Fruit fly (Drosophila melanogaster) whole organism, larva: ENCODE results near the gene yl.

Experiments
- noc ChIP-seq: fragments of 200-800 bp; sonication (Bioruptor generic); optimal IDR thresholded peaks from 3 replicates; lab custom pipeline; 2019; ENCODE audit warnings: missing biosample characterization, mild to moderate bottlenecking, missing genetic modification characterization, moderate library complexity

yl gene

DNA sequence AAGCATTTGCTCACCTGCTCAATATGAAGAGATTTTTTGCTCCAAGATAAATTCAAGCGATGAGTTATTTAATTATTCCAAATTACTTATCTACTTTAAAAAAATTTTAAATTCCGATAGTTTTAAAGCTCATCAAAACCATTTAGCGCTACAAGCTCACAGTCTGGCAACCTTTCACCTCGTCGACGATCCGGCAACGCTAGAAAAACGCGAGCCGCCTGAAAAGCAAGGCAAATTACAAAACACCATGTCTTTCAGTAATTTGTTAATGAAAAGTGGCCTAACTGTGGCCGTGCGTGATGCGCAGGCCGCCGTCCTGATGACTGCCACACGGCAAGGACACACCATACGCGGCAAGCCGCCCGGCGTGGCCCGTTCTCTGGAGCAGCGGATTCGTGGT lies 33.1 kb downstream of the yl start, which contains the start of gene mRpL38:
mRpL38 (plus strand) TSS at position 197 of the 400 bp plus-strand sequence.
- TF ChIP-seq noc (tag; lab: Kevin White, UChicago), result no peak

DNA sequence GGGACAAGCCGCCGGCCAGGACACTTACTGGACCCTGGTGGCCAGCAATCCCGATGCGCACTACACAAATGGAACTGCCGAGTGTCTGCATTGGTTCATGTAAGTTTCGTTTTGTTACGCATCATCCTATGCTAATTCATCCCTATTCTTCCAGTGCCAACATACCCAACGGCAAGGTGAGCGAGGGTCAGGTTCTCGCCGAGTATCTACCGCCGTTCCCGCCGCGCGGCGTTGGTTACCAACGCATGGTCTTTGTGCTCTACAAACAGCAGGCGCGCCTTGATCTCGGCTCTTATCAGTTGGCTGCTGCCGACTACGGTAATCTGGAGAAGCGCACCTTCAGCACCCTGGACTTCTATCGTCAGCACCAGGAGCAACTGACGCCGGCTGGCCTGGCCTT lies 34.0 kb downstream of the yl start:
- no peak for TF ChIP-seq noc (tag; lab: Kevin White, UChicago)

- TF ChIP-seq noc (tag; lab: Kevin White, UChicago), result no peak
Measured at dm6 chrX:14233843-14234337, 40.9 kb downstream of the yl start, which contains the start of gene CG42271. Gene CG42271, minus strand, starts transcription at chrX:14234066.

DNA sequence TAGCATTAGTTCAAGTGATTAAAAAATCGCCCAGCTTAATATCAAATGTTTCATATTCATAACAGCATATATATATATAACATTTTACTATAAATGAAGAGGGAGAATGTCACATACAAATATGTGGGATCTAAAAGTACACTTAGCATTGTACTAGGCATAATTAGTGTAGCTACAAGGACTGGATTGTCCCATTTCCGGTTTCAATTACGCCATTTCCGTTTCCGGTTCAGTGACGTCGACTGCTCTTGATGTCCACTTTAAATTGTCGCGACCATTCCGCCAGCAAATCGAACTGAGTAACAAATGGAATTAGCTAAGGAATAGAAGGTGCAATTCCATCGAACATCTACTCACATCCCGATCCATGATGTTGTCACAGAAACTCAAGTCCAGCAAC lies 41.5 kb downstream of the yl start:
- no peak for TF ChIP-seq noc (tag; lab: Kevin White, UChicago)

DNA sequence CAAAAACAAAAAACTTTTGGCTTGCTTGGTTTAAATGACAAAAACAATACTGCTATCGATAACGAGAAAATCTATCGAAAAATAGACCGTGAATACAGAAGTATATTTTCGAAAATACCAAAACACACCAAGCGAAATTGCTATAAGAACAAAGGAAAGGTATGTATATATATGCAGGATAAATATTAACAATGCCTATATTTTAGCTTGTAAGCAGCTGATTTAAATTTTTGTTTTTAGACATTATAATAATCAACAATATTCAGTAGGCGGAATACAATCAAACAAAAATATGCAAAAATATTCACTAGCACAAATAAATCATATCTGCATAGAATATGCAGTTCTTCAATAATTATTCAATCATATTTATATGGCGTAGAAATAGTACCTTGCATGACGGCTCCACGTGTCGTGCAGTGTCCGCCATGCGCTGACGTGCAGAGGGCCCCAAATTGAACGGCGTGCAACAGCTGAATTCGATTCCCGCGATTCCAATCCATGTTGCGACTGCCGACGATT lies 44.9 kb downstream of the yl start, which contains the start of the genes Fbxl4 and Dus2:
Fbxl4 (minus strand) TSS at position 51 of the 522 bp plus-strand sequence.
Dus2 (plus strand) TSS at position 116 of the 522 bp plus-strand sequence.
- peak; percentile 88 for TF ChIP-seq noc (tag; lab: Kevin White, UChicago)

DNA sequence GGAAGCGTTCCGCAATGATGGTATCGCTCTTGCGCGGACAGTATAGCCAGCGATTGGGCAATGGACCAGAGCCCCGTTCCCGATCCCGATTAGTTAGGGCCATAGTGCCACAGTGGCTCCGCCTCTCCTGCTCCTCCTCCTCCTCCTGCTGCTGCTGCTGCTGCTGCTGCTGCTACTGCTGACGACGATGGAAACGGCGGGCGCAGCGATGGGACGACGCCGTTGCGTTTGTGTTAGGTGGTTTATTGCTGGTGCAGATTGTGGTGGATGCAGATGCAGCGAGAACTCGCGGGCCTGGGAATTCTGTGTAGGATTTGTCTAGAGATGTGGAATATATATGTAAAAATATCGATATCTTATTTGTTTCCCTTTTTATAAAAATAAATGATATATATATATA lies 49.5 kb downstream of the yl start, which contains the start of gene mRNA-cap:
mRNA-cap (minus strand) TSS at position 344 of the 400 bp plus-strand sequence.
- no peak for TF ChIP-seq noc (tag; lab: Kevin White, UChicago)

DNA sequence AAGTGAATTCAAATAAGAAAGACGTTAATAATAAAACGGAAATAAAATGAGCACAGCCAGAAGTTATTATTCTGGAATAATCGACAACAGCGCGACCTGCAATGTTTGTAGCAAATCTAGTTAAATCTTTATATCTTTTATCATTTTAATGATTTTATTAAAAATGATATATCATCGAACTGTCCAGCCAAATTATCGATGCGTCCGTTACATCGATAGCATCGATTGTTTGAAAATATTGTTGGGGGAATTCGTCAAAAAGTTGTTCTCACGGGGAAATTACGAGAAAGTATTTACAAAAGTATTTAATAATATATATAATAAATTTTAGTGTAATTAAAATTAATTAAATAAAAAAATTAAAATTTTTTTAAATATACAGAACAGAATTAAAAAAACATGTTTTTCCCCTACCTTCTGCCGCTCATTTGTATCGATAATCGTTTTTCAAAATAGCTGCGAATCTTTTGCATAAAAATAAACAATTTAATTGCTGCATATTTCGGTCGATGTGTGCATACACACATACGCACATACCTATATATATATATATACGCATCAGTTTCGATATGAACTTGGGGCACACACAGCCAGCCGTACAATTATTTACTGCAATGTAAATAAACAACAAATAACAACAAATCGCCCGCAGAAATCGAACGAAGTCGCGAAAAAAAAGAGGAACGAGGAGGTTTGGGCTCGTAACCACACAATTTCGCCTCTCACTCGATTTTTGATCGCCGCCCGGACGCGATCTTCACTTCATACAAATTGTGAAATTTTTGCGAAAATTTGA lies 50.1 kb downstream of the yl start, which contains the start of gene CG32599:
CG32599 (plus strand) TSS at position 746 of the 796 bp plus-strand sequence.
- no peak for TF ChIP-seq noc (tag; lab: Kevin White, UChicago)

- no peak for TF ChIP-seq noc (tag; lab: Kevin White, UChicago)
Measured at dm6 chrX:14247035-14247786, 54.2 kb downstream of the yl start, which contains the start of gene mud. Gene mud, plus strand, starts transcription at chrX:14247732.
